Worm (Caenorhabditis elegans): ENCODE data around the gene taf-6.2.
A peak's percentile ranks its signal among the peaks of the same experiment; 100 is the strongest.

The taf-6.2 gene

DNA sequence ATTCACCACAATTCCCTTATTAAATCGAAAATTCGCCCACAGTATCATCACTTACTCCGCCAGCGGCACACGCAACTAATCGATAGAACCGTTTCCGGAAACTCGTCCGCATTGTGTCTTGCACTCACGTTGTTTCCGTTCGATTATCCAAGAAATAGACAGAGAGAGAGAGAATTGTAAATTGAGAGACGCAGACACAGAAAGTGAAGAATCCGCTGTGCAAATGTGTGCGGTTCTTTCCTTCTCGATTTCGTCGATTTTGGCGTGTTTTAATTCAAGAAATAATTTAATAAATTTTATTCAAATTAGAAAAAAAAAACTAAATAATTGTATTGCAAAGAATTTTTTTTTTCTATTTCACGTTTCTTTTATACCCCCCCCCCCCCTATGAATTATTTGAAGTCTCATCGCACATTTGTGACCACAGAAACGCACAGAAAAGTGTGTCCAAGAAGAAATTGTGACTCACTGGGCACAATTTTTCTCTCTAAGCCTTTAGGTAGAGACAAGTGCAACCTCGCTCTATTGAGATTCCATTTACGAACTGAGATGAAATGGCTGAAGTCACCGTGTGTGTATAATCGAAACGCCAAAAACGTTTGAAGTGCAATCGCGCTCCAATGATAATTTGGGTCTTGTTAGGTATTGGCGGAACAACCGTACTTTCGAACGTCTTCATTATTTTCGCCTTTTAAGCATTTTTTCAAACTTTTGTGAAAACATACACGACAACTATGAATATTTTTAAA is 44.3 kb upstream of the taf-6.2 start, which contains the start of gene nape-2:
TSS of gene nape-2 (minus strand) at position 271 of the 749 bp plus-strand sequence.
- TF ChIP-seq ZK546.5 (tag; optimal IDR thresholded peaks at IDR 0.05) (no peak), unc-39 (tag; optimal IDR thresholded peaks at IDR 0.05) (no peak), F13H6.1 (tag; optimal IDR thresholded peaks at IDR 0.05) (no peak), lsy-2 (tag; optimal IDR thresholded peaks at IDR 0.05) (peak in 1 of 2 experiments; percentile 27), R02D3.7 (tag; optimal IDR thresholded peaks at IDR 0.05) (no peak), egl-27 (tag; optimal IDR thresholded peaks at IDR 0.05) (no peak), mdl-1 (tag; optimal IDR thresholded peaks at IDR 0.05) (no peak), unc-62 (GFP tag; optimal IDR thresholded peaks at IDR 0.05) (no peak), nhr-11 (tag; optimal IDR thresholded peaks at IDR 0.05) (no peak), ceh-82 (tag; optimal IDR thresholded peaks at IDR 0.05) (no peak), fos-1 (tag; optimal IDR thresholded peaks at IDR 0.05) (peak; percentile 24), ztf-11 (tag; optimal IDR thresholded peaks at IDR 0.05) (no peak), nhr-6 (tag; optimal IDR thresholded peaks at IDR 0.05) (no peak), sem-4 (tag; optimal IDR thresholded peaks at IDR 0.05) (no peak), dmd-4 (tag; optimal IDR thresholded peaks at IDR 0.05) (no peak), lin-13 (GFP tag; optimal IDR thresholded peaks at IDR 0.05) (no peak), nhr-77 (tag; optimal IDR thresholded peaks at IDR 0.05) (no peak), blmp-1 (tag; optimal IDR thresholded peaks at IDR 0.05; ENCODE audit: insufficient read depth) (no peak), skn-1 (tag; optimal IDR thresholded peaks at IDR 0.05) (no peak), mab-5 (tag; optimal IDR thresholded peaks at IDR 0.05) (no peak), zag-1 (tag; optimal IDR thresholded peaks at IDR 0.05) (no peak), nhr-10 (tag; optimal IDR thresholded peaks at IDR 0.05) (no peak), nhr-12 (tag; optimal IDR thresholded peaks at IDR 0.05) (no peak), lin-11 (tag; optimal IDR thresholded peaks at IDR 0.05) (no peak), ceh-16 (tag; optimal IDR thresholded peaks at IDR 0.05) (no peak), elt-3 (tag; optimal IDR thresholded peaks at IDR 0.05) (no peak), elt-1 (tag; optimal IDR thresholded peaks at IDR 0.05) (no peak), peb-1 (tag; optimal IDR thresholded peaks at IDR 0.05) (no peak), snpc-4 (tag; optimal IDR thresholded peaks at IDR 0.05) (no peak), C34F6.9 (tag; optimal IDR thresholded peaks at IDR 0.05) (peak; percentile 5), nhr-25 (tag; optimal IDR thresholded peaks at IDR 0.05) (no peak), Y55F3AM.14 (GFP tag; optimal IDR thresholded peaks at IDR 0.05) (no peak), sma-9 (GFP tag; optimal IDR thresholded peaks at IDR 0.05) (no peak), sma-9 (tag; optimal IDR thresholded peaks at IDR 0.05) (no peak), alr-1 (tag; optimal IDR thresholded peaks at IDR 0.05) (no peak), lin-39 (tag; optimal IDR thresholded peaks at IDR 0.05) (no peak), mbf-1 (tag; optimal IDR thresholded peaks at IDR 0.05) (no peak), nhr-129 (tag; optimal IDR thresholded peaks at IDR 0.05) (peak; percentile 30), unc-55 (GFP tag; optimal IDR thresholded peaks at IDR 0.05) (peak; percentile 18), sma-3 (GFP tag; optimal IDR thresholded peaks at IDR 0.05) (no peak), nhr-23 (tag; optimal IDR thresholded peaks at IDR 0.05) (no peak), ztf-1 (GFP tag; conservative IDR thresholded peaks at IDR 0.05) (no peak), gmeb-1 (tag; optimal IDR thresholded peaks at IDR 0.05) (no peak), nhr-21 (tag; optimal IDR thresholded peaks at IDR 0.05) (no peak), crh-2 (tag; optimal IDR thresholded peaks at IDR 0.05) (peak; percentile 17), ztf-4 (tag; optimal IDR thresholded peaks at IDR 0.05) (no peak)

DNA sequence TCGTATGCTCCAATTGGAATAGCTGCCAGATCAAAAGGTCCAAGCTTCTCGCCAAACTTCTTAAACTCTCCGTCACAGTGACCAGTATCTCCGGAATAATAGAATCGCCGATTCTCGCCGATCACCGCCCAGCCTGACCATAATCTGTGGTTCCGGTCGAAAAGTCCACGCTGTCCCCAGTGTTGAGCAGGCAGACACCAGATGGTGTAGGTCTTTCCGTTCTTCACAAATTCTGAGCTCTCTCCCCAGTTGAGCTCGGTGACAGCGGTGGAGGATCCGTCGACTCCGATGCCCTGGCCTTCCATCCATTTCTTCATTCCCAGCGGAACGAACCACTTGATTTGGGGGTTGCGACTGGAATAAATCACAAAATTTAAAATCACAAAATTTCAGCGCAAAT is 41.7 kb upstream of the taf-6.2 start:
- TF ChIP-seq nhr-6 (tag; optimal IDR thresholded peaks at IDR 0.05) (no peak), ztf-4 (tag; optimal IDR thresholded peaks at IDR 0.05) (no peak), ceh-16 (tag; optimal IDR thresholded peaks at IDR 0.05) (no peak), alr-1 (tag; optimal IDR thresholded peaks at IDR 0.05) (no peak), lin-13 (GFP tag; optimal IDR thresholded peaks at IDR 0.05) (no peak), ama-1 (optimal IDR thresholded peaks at IDR 0.05) (no peak), elt-1 (tag; optimal IDR thresholded peaks at IDR 0.05) (no peak), ztf-11 (tag; optimal IDR thresholded peaks at IDR 0.05) (no peak), egl-27 (tag; optimal IDR thresholded peaks at IDR 0.05) (no peak), gmeb-1 (tag; optimal IDR thresholded peaks at IDR 0.05) (no peak), lin-11 (tag; optimal IDR thresholded peaks at IDR 0.05) (no peak), zag-1 (tag; optimal IDR thresholded peaks at IDR 0.05) (no peak), nhr-12 (tag; optimal IDR thresholded peaks at IDR 0.05) (no peak), nhr-23 (tag; optimal IDR thresholded peaks at IDR 0.05) (no peak), snpc-4 (tag; optimal IDR thresholded peaks at IDR 0.05) (no peak), ztf-1 (GFP tag; conservative IDR thresholded peaks at IDR 0.05) (no peak), ZK546.5 (tag; optimal IDR thresholded peaks at IDR 0.05) (no peak), lin-39 (tag; optimal IDR thresholded peaks at IDR 0.05) (no peak)

Measured in whole organism, L2 larva.